Fruit fly (Drosophila melanogaster): Measurements from ENCODE around the gene AnxB9.
A peak's percentile ranks its signal among the peaks of the same experiment; 100 is the strongest.

Gene AnxB9

DNA sequence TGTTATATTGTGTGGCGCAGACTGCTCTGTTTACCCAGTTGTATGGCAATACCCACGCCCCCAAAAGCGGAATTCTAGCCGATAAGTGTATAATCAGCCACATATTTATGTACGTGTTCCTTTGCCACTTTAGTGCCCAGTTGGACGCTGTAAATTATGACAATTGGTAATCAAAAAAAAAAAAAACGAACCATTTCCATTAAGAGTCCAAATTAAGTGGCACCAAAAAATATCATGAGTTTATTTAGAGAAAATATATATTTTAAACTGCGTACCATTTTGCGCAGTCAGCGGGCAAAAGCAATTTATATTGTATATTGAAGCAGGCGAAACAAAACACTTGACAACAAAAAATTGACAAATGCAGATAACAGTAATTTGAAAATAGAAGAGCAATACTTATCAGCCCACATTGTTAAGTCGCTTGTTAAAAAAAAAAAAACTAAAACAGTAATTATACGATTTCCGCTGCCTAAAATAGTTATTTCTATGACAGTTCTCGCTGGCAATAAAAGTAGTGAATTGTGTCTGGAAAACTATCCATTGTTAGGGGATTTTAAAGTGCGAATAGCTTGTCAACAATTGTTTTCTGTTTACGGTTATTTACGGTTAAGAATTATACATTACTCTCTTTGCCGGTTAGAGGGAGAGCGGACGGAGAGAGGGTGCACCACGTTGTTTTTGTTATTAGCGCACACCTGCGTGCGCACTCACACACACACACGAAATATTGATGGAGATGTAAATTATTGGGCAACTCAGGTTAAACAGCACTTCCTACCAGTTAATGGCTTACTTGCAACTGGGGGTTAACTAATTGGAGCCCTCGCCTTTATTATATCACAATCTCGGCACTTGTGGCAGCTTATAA lies 5.3 kb upstream of the AnxB9 start:
- TF ChIP-seq noc (tag; optimal IDR thresholded peaks at IDR 0.05): no peak

dm6 chr3R:21060430-21061245 lies 4.4 kb upstream of the AnxB9 start, which contains the start of gene Mvl:
TSS of gene Mvl (minus strand) at chr3R:21060800.
- TF ChIP-seq noc (tag; optimal IDR thresholded peaks at IDR 0.05): peak; percentile 21

dm6 chr3R:21063433-21063832 lies 1.6 kb upstream of the AnxB9 start:
- TF ChIP-seq noc (tag; optimal IDR thresholded peaks at IDR 0.05): no peak

DNA sequence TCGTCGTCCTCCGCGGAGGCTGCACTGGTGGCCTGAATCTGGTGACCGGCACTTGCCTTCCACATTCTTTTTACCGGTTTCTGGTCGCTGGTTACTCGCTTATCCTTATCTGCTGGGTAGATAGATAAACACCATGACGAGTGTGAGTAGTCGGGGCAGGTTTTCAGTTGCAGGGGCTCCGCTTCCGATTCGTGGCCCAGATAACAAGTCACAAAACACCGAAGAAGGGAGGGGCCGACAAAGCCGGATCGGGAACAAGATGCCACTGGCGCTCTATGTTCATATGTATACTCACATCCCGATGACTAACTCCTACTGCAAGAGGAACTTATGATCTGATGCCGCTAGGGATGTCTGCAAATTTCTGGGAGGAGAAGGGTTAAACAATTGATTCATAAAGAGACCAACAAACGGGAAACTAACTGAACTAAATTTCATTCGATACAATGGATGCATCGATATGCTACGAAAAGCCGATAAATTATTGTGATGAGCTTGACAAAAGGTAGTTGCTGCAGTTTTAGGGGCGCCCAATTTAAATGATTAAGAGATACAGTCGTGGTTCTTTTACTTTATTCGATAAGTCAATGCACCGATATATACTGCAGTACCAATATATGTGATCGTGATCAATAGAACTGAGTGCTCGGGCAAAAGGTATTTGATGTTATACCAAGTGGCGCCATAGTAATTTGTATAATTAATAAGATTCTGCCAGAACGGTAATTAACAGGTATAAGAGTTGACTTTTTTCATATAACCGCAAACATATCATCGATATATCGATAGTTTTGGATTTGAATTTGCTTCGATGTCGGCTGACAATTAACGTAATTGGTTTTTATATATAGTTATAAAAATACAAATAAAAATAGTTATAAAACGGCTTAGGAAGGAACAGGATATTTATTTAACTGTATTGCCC lies 779 bp upstream of the AnxB9 start, which contains the start of gene Cortactin:
Gene Cortactin, minus strand, starts transcription at position 472 of the 925 bp plus-strand sequence.
- TF ChIP-seq noc (tag; optimal IDR thresholded peaks at IDR 0.05): peak; percentile 9

DNA sequence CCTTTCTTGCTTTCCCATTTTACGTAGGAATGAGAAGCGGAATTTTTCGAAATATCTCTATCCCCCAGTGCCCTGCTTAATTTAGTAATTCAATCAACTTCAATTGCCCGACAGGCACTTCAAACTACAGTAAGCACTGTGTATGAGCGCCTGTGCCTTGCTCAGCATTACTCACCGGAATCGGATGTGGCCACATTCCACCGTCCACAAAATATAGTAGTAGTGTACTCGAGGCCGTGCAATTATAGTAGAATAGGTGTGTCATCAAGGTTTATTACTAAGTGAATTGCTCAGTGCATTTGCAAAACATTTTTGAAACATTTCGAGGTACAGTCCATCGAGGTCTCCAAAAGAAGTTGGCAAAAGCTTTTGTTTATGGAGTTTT lies 647 bp downstream of the AnxB9 start:
- TF ChIP-seq noc (tag; optimal IDR thresholded peaks at IDR 0.05): no peak

- TF ChIP-seq noc (tag; optimal IDR thresholded peaks at IDR 0.05): no peak
Measured at dm6 chr3R:21066469-21067284, 1.6 kb downstream of the AnxB9 start.

- TF ChIP-seq noc (tag; optimal IDR thresholded peaks at IDR 0.05): no peak
Measured at dm6 chr3R:21067543-21067942, 2.5 kb downstream of the AnxB9 start.

DNA sequence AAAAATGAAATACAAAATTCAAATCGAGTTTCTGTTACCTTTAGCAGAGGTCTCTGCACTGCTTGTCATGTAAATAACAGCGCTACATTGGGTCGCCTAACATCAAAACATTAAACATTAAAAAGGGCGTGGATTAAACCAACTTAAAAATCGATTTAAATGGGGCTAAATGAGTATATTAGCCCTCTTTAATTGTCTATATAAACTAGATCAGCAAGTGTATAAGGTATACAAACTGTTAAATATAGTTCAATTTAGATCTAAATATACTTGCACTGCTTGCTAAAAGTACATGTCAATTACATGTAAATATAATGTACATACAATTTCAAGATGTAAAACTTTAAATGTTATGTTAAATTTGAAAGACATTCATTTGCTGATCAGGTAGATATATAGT lies 4.7 kb downstream of the AnxB9 start:
- no peak for TF ChIP-seq noc (tag; optimal IDR thresholded peaks at IDR 0.05)

DNA sequence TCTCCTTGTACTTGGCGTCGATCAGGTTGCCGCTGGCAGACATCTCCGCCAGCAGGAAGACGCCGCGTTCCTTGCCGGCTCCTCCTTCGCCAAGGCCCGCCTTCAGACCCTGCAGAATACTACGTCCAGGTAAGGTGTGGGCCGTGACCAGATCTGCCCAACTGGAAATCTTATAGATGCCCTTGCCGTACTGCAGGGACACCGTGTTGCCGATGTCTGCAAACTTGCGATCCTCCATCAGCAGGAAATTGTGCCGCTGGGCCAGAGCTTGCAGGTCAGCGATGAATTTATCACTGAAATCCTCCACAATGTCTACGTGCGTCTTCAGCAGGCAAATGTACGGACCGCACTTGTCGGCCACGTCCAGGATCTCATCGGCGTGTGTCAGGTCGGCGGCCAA lies 6.3 kb downstream of the AnxB9 start:
- TF ChIP-seq noc (tag; optimal IDR thresholded peaks at IDR 0.05): no peak

DNA sequence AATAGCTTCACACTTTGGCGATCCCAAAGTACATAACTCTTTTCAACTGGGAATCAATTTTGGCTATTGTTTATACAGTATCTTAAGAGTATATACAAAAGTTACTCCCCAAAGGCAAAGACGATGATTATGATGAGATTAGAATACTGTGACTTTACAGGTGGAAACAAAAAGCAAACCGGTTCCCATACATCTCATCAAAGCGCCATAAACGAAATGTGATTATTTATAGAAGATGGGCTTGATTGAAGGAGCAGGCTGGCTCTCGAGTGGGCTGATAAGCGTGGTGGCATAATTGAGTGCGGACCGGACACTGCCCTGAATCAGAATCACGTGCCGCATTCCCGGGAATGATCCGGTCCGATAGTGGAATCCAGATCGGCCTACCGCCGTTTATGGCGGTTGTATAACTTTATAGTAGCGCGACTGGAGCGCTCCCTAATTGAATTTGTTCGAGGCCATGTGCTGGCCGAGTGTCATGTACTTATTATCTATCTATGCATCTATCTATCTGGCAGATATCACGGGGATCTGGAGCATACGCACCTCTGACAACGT lies 7.0 kb downstream of the AnxB9 start:
- peak; percentile 53 for TF ChIP-seq noc (tag; optimal IDR thresholded peaks at IDR 0.05)

DNA sequence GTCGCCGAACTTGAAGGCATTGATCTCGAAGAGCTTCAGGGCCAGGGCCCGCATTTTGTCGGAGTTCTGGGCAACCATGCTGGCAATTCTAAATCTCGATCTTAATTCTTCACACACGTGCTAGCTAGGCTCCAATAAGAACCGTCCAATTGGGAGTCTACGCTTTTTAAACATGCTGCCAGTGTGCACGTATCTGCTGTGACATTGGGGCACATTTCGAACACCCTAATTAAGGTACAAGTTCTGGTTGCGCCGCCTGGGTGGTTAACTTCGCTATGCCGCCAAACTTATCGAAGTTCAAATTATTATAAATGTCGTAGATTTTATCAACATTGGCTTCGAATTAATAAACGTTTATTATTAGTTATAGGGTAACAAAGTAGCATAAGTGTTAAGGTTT lies 8.1 kb downstream of the AnxB9 start, which contains the start of gene r-l:
Gene r-l, minus strand, starts transcription at position 179 of the 400 bp plus-strand sequence.
- TF ChIP-seq noc (tag; optimal IDR thresholded peaks at IDR 0.05): no peak

DNA sequence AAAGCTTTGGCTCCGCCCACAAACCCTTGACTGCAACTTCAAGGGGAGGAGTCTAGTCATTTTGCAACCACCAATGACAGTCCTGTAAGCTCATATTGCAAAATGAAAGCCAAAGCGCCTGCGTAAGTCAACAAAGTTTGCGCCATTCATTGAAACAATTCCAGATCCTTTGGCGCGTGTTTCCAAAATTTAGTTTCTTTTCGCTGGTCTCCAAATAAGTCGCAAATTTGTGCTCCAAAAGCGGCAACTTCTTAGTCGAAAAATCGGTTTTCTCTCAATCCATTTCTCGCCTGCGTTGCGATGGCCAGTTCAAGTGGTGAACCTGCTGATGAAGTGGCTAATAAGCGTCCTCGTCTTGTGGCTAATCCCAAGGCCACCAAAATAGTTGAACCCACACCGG lies 8.7 kb downstream of the AnxB9 start, which contains the start of gene dmrt93B:
Gene dmrt93B, plus strand, starts transcription at position 301 of the 400 bp plus-strand sequence.
- no peak for TF ChIP-seq noc (tag; optimal IDR thresholded peaks at IDR 0.05)

DNA sequence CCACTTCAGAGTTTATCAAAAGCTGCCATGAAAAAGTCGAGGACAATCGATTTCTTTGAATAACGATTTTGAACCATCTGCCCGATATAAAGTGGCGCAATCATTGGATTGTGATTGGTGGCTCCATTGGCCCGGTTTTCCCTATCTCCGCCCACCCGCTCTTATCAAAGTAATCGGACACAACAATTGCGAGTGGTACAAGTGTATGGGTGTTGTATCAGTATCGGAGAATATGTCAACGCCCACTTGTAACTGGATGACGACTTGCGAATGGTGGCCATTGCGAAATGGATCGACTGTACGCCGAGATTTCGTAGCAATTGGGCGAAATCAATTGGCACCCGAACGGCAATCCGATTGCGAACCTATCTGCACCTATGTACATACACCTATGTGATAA lies 12.5 kb downstream of the AnxB9 start:
- TF ChIP-seq noc (tag; optimal IDR thresholded peaks at IDR 0.05): no peak

DNA sequence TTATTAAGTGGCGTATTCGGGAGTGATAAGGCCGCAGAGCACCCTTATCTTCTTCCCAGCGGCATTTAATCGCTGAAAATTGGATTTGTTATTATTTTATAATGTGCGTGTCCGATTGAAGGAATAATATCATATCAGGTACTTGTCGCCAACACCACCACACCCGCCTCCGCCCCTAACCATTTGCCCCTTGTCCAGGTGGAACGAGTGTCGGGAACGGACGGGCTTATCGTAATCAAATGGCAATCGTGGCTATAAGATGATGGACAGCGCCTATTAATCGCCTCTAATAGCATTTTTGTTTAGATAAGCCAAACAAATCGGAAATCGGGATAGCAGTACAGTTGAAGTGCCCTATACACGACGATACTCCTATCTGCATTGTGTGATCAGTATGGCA lies 13.2 kb downstream of the AnxB9 start:
- TF ChIP-seq noc (tag; optimal IDR thresholded peaks at IDR 0.05): peak; percentile 24

Measured in whole organism, larva.